Worm (Caenorhabditis elegans) whole organism, late embryonic: Measurements from ENCODE around the gene C09F9.1.

ENCODE experiments used
- C08G9.2 ChIP-seq: sonication (generic microtip); optimal IDR thresholded peaks from 2 replicates; lab custom pipeline; 2016; ENCODE audit warnings: mild to moderate bottlenecking, missing genetic modification characterization, moderate library complexity, missing compliant biosample characterization
- C38D4.7 ChIP-seq: fragments of 200-800 bp; sonication (Bioruptor generic); optimal IDR thresholded peaks from 2 replicates; lab custom pipeline; 2018; ENCODE audit warnings: mild to moderate bottlenecking, missing genetic modification characterization, moderate library complexity, missing compliant biosample characterization
- F13H6.1 ChIP-seq: sonication (generic microtip); optimal IDR thresholded peaks from 2 replicates; lab custom pipeline; 2016; ENCODE audit warnings: missing genetic modification characterization, missing compliant biosample characterization
- K02D7.2 ChIP-seq: sonication (generic microtip); optimal IDR thresholded peaks from 2 replicates; lab custom pipeline; 2017; ENCODE audit warnings: mild to moderate bottlenecking, missing genetic modification characterization, missing compliant biosample characterization
- T23F11.4 ChIP-seq: fragments of 200-800 bp; sonication (Bioruptor generic); optimal IDR thresholded peaks from 2 replicates; lab custom pipeline; 2018; ENCODE audit warnings: mild to moderate bottlenecking, missing genetic modification characterization, missing compliant biosample characterization
- Y22D7AL.16 ChIP-seq: sonication (generic microtip); optimal IDR thresholded peaks from 2 replicates; lab custom pipeline; 2016; ENCODE audit warnings: missing genetic modification characterization, missing compliant biosample characterization
- ahr-1 ChIP-seq: sonication (generic microtip); optimal IDR thresholded peaks from 2 replicates; lab custom pipeline; 2016; ENCODE audit warnings: missing genetic modification characterization, missing compliant biosample characterization
- ceh-14 ChIP-seq: sonication (generic microtip); optimal IDR thresholded peaks from 2 replicates; lab custom pipeline; 2016; ENCODE audit warnings: missing genotype, missing genetic modification characterization, missing compliant biosample characterization
- ceh-18 ChIP-seq: sonication (generic microtip); optimal IDR thresholded peaks from 2 replicates; lab custom pipeline; 2016; ENCODE audit warnings: missing genetic modification characterization, missing compliant biosample characterization
- ceh-2 ChIP-seq: sonication (generic microtip); optimal IDR thresholded peaks from 2 replicates; lab custom pipeline; 2016; ENCODE audit warnings: missing genotype, missing genetic modification characterization, missing compliant biosample characterization
- ceh-22 ChIP-seq: sonication (generic microtip); optimal IDR thresholded peaks from 2 replicates; lab custom pipeline; 2017; ENCODE audit warnings: missing biosample characterization, missing genetic modification characterization
- ceh-24 ChIP-seq: sonication (generic microtip); optimal IDR thresholded peaks from 2 replicates; lab custom pipeline; 2016; ENCODE audit warnings: mild to moderate bottlenecking, missing genetic modification characterization, missing compliant biosample characterization
- ceh-31 ChIP-seq: sonication (generic microtip); optimal IDR thresholded peaks from 2 replicates; lab custom pipeline; 2016; ENCODE audit warnings: missing genetic modification characterization, missing compliant biosample characterization
- che-1 ChIP-seq: sonication (generic microtip); optimal IDR thresholded peaks from 2 replicates; lab custom pipeline; 2016; ENCODE audit warnings: mild to moderate bottlenecking, missing genetic modification characterization, missing compliant biosample characterization
- dve-1 ChIP-seq: sonication (generic microtip); optimal IDR thresholded peaks from 2 replicates; lab custom pipeline; 2017; ENCODE audit warnings: antibody characterized with exemption, mild to moderate bottlenecking, missing genetic modification characterization, missing compliant biosample characterization
- elt-4 ChIP-seq: sonication (generic microtip); optimal IDR thresholded peaks from 2 replicates; lab custom pipeline; 2016; ENCODE audit warnings: missing genetic modification characterization, missing compliant biosample characterization
- gmeb-2 ChIP-seq: sonication (generic microtip); optimal IDR thresholded peaks from 2 replicates; lab custom pipeline; 2016; ENCODE audit warnings: missing genetic modification characterization, inconsistent platforms, missing compliant biosample characterization
- hlh-30 ChIP-seq: sonication (generic microtip); optimal IDR thresholded peaks from 2 replicates; lab custom pipeline; 2017; ENCODE audit warnings: antibody characterized with exemption, missing genetic modification characterization, missing compliant biosample characterization; ENCODE audit not compliant: insufficient read depth
- lin-11 ChIP-seq: fragments of 200-800 bp; sonication (Bioruptor generic); optimal IDR thresholded peaks from 2 replicates; lab custom pipeline; 2018; ENCODE audit warnings: mild to moderate bottlenecking, missing genetic modification characterization, missing compliant biosample characterization
- mec-3 ChIP-seq: sonication (generic microtip); optimal IDR thresholded peaks from 2 replicates; lab custom pipeline; 2016; ENCODE audit warnings: borderline replicate concordance, missing genetic modification characterization, missing compliant biosample characterization
- nhr-232 ChIP-seq: sonication (generic microtip); optimal IDR thresholded peaks from 2 replicates; lab custom pipeline; 2016; ENCODE audit warnings: missing genetic modification characterization, missing compliant biosample characterization
- odd-2 ChIP-seq: sonication (generic microtip); optimal IDR thresholded peaks from 2 replicates; lab custom pipeline; 2017; ENCODE audit warnings: antibody characterized with exemption, mild to moderate bottlenecking, missing genetic modification characterization, missing compliant biosample characterization
- pag-3 ChIP-seq: sonication (generic microtip); optimal IDR thresholded peaks from 2 replicates; lab custom pipeline; 2016; ENCODE audit warnings: missing compliant biosample characterization, missing genetic modification characterization, borderline replicate concordance
- pat-9 ChIP-seq: fragments of 200-800 bp; sonication (Bioruptor generic); optimal IDR thresholded peaks from 2 replicates; lab custom pipeline; 2018; ENCODE audit warnings: mild to moderate bottlenecking, missing genetic modification characterization, moderate library complexity, missing compliant biosample characterization
- pha-2 ChIP-seq: sonication (generic microtip); optimal IDR thresholded peaks from 2 replicates; lab custom pipeline; 2017; ENCODE audit warnings: mild to moderate bottlenecking, missing genetic modification characterization, missing compliant biosample characterization
- pha-4 ChIP-seq: fragments of 150-350 bp; optimal IDR thresholded peaks from 2 replicates; lab custom pipeline; 2018; ENCODE audit warnings: missing biosample characterization, missing genetic modification reagents, missing genetic modification characterization
- ref-2 ChIP-seq: sonication (generic microtip); optimal IDR thresholded peaks from 2 replicates; lab custom pipeline; 2016; ENCODE audit warnings: missing genetic modification characterization, missing compliant biosample characterization
- sox-4 ChIP-seq: sonication (generic microtip); optimal IDR thresholded peaks from 2 replicates; lab custom pipeline; 2017; ENCODE audit warnings: mild to moderate bottlenecking, missing genetic modification characterization, inconsistent platforms, missing compliant biosample characterization
- tbx-2 ChIP-seq: sonication (generic microtip); optimal IDR thresholded peaks from 2 replicates; lab custom pipeline; 2016; ENCODE audit warnings: missing genetic modification characterization, missing compliant biosample characterization
- tbx-7 ChIP-seq: sonication (generic microtip); optimal IDR thresholded peaks from 2 replicates; lab custom pipeline; 2016; ENCODE audit warnings: missing genotype, missing genetic modification characterization, missing compliant biosample characterization
- unc-55 ChIP-seq: sonication (generic microtip); optimal IDR thresholded peaks from 2 replicates; lab custom pipeline; 2017; ENCODE audit warnings: missing biosample characterization, missing genetic modification reagents, missing genetic modification characterization
- ztf-16 ChIP-seq: sonication (generic microtip); optimal IDR thresholded peaks from 2 replicates; lab custom pipeline; 2017; ENCODE audit warnings: missing genetic modification characterization, missing compliant biosample characterization

C09F9.1 gene

ce11 chrII:14700096-14700495 is 1.9 kb downstream of the C09F9.1 start:
- TF ChIP-seq nhr-232 (tag; lab: Kevin White, UChicago) = no peak

- TF ChIP-seq ceh-18 (no peak), C08G9.2 (tag; lab: Kevin White, UChicago) (no peak), ahr-1 (no peak), pag-3 (tag; lab: Kevin White, UChicago) (no peak), odd-2 (tag; lab: Kevin White, UChicago) (no peak), K02D7.2 (no peak)
Measured at ce11 chrII:14701581-14701980, 3.4 kb downstream of the C09F9.1 start.

- TF ChIP-seq ceh-18 = no peak
- TF ChIP-seq pha-4 (tag; lab: Kevin White, UChicago) = no peak
- no peak for TF ChIP-seq ztf-16
- no peak for TF ChIP-seq dve-1 (tag; lab: Kevin White, UChicago)
- TF ChIP-seq T23F11.4 = no peak
- TF ChIP-seq Y22D7AL.16 (tag; lab: Kevin White, UChicago) = no peak
- TF ChIP-seq pag-3 (tag; lab: Kevin White, UChicago) = no peak
- TF ChIP-seq pat-9 (tag; lab: Kevin White, UChicago) = no peak
- TF ChIP-seq elt-4 = no peak
- no peak for TF ChIP-seq gmeb-2
- TF ChIP-seq ceh-2 (tag; lab: Kevin White, UChicago) = no peak
Measured at ce11 chrII:14703232-14703926, 5.2 kb downstream of the C09F9.1 start.

ce11 chrII:14704204-14704603 is 6.0 kb downstream of the C09F9.1 start:
- TF ChIP-seq pha-2 (no peak), tbx-2 (no peak), dve-1 (tag; lab: Kevin White, UChicago) (no peak)
- TF ChIP-seq, all 69 proteins: peak for 0

- TF ChIP-seq ceh-18 (no peak), tbx-2 (no peak), pha-2 (no peak), ceh-31 (tag; lab: Kevin White, UChicago) (no peak), C08G9.2 (tag; lab: Kevin White, UChicago) (no peak), hlh-30 (tag; lab: Kevin White, UChicago) (no peak), ceh-14 (no peak), F13H6.1 (tag; lab: Kevin White, UChicago) (no peak), sox-4 (tag; lab: Kevin White, UChicago) (no peak), tbx-7 (no peak)
Measured at ce11 chrII:14705215-14705614, 7.1 kb downstream of the C09F9.1 start, which contains the start of gene C09F9.2. Gene C09F9.2 (plus strand): TSS chrII:14705515.

ce11 chrII:14705956-14706355 is 7.8 kb downstream of the C09F9.1 start:
- TF ChIP-seq ceh-24 (tag; lab: Kevin White, UChicago) = no peak
- no peak for TF ChIP-seq C38D4.7 (GFP tag; lab: Kevin White, UChicago)
- peak; percentile 5 for TF ChIP-seq unc-55 (GFP tag; lab: Kevin White, UChicago)
- TF ChIP-seq che-1 (tag; lab: Kevin White, UChicago) = no peak

- TF ChIP-seq ref-2 (tag; lab: Kevin White, UChicago) (no peak), C08G9.2 (tag; lab: Kevin White, UChicago) (no peak), mec-3 (tag; lab: Kevin White, UChicago) (no peak), lin-11 (tag; lab: Kevin White, UChicago) (no peak), sox-4 (tag; lab: Kevin White, UChicago) (no peak), ceh-2 (tag; lab: Kevin White, UChicago) (no peak), Y22D7AL.16 (tag; lab: Kevin White, UChicago) (no peak), ceh-22 (tag; lab: Kevin White, UChicago) (no peak)
- TF ChIP-seq, all 69 proteins: peak for 0
Measured at ce11 chrII:14706479-14706878, 8.3 kb downstream of the C09F9.1 start.
